Fruit fly (Drosophila melanogaster): ENCODE measurements around the gene Zw10.

The Zw10 gene

dm6 chrX:2645593-2645992, 41.6 kb downstream of the Zw10 start:
- peak; percentile 58 for TF ChIP-seq CG17801 (GFP tag; optimal IDR thresholded peaks at IDR 0.05; ENCODE audit: partially characterized antibody)

dm6 chrX:2646022-2646761, 42.2 kb downstream of the Zw10 start:
- peak; percentile 94 for TF ChIP-seq CG17801 (GFP tag; optimal IDR thresholded peaks at IDR 0.05; ENCODE audit: partially characterized antibody)

dm6 chrX:2647472-2647883, 43.5 kb downstream of the Zw10 start:
- no peak for TF ChIP-seq CG17801 (GFP tag; optimal IDR thresholded peaks at IDR 0.05; ENCODE audit: partially characterized antibody)

- no peak for TF ChIP-seq CG17801 (GFP tag; optimal IDR thresholded peaks at IDR 0.05; ENCODE audit: partially characterized antibody)
These were observed 44.1 kb downstream of the Zw10 start for dm6 chrX:2647950-2648613.

dm6 chrX:2648959-2649358, 45.0 kb downstream of the Zw10 start:
- no peak for TF ChIP-seq CG17801 (GFP tag; optimal IDR thresholded peaks at IDR 0.05; ENCODE audit: partially characterized antibody)

- no peak for TF ChIP-seq CG17801 (GFP tag; optimal IDR thresholded peaks at IDR 0.05; ENCODE audit: partially characterized antibody)
These were observed 47.1 kb downstream of the Zw10 start for dm6 chrX:2651128-2651527.

dm6 chrX:2652124-2652923, 48.3 kb downstream of the Zw10 start:
- TF ChIP-seq CG17801 (GFP tag; optimal IDR thresholded peaks at IDR 0.05; ENCODE audit: partially characterized antibody) = no peak

- TF ChIP-seq CG17801 (GFP tag; optimal IDR thresholded peaks at IDR 0.05; ENCODE audit: partially characterized antibody) = peak; percentile 72
These were observed 49.7 kb downstream of the Zw10 start for dm6 chrX:2653533-2654296.

- TF ChIP-seq CG17801 (GFP tag; optimal IDR thresholded peaks at IDR 0.05; ENCODE audit: partially characterized antibody) = no peak
These were observed 51.5 kb downstream of the Zw10 start for dm6 chrX:2655479-2655878.

dm6 chrX:2655998-2656397, 52.0 kb downstream of the Zw10 start:
- no peak for TF ChIP-seq CG17801 (GFP tag; optimal IDR thresholded peaks at IDR 0.05; ENCODE audit: partially characterized antibody)

Data from ovary, adult (tissue).